Worm (Caenorhabditis elegans): ENCODE measurements around the gene D2023.4.

Gene D2023.4

DNA sequence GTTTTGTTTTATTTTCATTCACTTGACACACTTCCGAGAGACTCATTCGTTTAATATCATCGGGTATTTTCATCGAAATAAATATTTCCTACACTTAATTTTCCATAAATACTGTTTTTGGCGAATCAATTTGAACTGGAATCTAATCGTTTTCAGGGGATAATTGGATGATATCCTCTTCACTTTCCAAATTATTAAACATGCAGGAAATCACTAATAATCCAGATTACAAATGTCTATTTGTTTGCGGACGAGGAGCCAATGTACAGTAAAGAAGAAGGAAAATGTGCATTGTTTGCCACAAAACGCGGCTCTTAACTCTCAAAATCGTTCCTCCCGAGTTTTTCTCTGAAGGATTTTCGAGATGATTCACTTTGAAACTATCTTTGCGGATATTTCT lies 49.0 kb downstream of the D2023.4 start, which contains the start of gene F55A11.6:
Gene F55A11.6 (plus strand): TSS at position 301 of the 400 bp plus-strand sequence.
- TF ChIP-seq nhr-23 (tag; optimal IDR thresholded peaks at IDR 0.05) (no peak), nhr-129 (tag; optimal IDR thresholded peaks at IDR 0.05) (no peak), nhr-12 (tag; optimal IDR thresholded peaks at IDR 0.05) (no peak), gmeb-1 (tag; optimal IDR thresholded peaks at IDR 0.05) (no peak), zag-1 (tag; optimal IDR thresholded peaks at IDR 0.05) (no peak), fos-1 (tag; optimal IDR thresholded peaks at IDR 0.05) (no peak), nhr-11 (tag; optimal IDR thresholded peaks at IDR 0.05) (no peak), aly-2 (tag; optimal IDR thresholded peaks at IDR 0.05) (no peak), Y55F3AM.14 (GFP tag; optimal IDR thresholded peaks at IDR 0.05) (no peak), nhr-25 (tag; optimal IDR thresholded peaks at IDR 0.05) (no peak), snpc-4 (tag; optimal IDR thresholded peaks at IDR 0.05) (no peak)
